Fruit fly (Drosophila melanogaster): Measurements from ENCODE around the gene CG6051.

dm6 chr3R:27159870-27160269 lies 9.0 kb upstream of the CG6051 start:
- TF ChIP-seq CrebA (GFP tag; optimal IDR thresholded peaks at IDR 0.05; ENCODE audit: borderline replicate concordance) (no peak), tai (GFP tag; optimal IDR thresholded peaks at IDR 0.05) (no peak), Hnf4 (GFP tag; optimal IDR thresholded peaks at IDR 0.05) (no peak), Abd-B (GFP tag; optimal IDR thresholded peaks at IDR 0.05) (no peak), h (GFP tag; optimal IDR thresholded peaks at IDR 0.05) (no peak), lola (GFP tag; optimal IDR thresholded peaks at IDR 0.05) (no peak), pan (optimal IDR thresholded peaks at IDR 0.05) (no peak), usp (GFP tag; optimal IDR thresholded peaks at IDR 0.05) (no peak), woc (GFP tag; optimal IDR thresholded peaks at IDR 0.05) (no peak), psq (GFP tag; optimal IDR thresholded peaks at IDR 0.05) (no peak), Hr78 (GFP tag; optimal IDR thresholded peaks at IDR 0.05) (no peak)

Measured in whole organism, wandering third instar larva.